Worm (Caenorhabditis elegans) whole organism, L4 larva: ENCODE results near the gene rsf-1.
A peak's percentile ranks its signal among the peaks of the same experiment; 100 is the strongest.

Experiments used
- F26F4.8 ChIP-seq: fragments of 200-800 bp; sonication (Bioruptor generic); conservative IDR thresholded peaks from 2 replicates; pipeline ENCODE4 v1.3.6; 2022; ENCODE audit warnings: missing genetic modification characterization, missing compliant biosample characterization
- F49E8.2 ChIP-seq: sonication (generic microtip); optimal IDR thresholded peaks from 2 replicates; lab custom pipeline; 2016; ENCODE audit warnings: missing compliant biosample characterization, mild to moderate bottlenecking, missing genetic modification characterization, borderline replicate concordance
- T26A8.4 ChIP-seq: fragments of 200-800 bp; sonication (Bioruptor generic); IDR thresholded peaks from 2 replicates; pipeline ENCODE4 v1.3.6; 2022; ENCODE audit warnings: missing genetic modification characterization, missing compliant biosample characterization
- Y105C5A.15 ChIP-seq: fragments of 200-800 bp; sonication (Bioruptor generic); IDR thresholded peaks from 2 replicates; pipeline ENCODE4 v1.3.6; 2022; ENCODE audit warnings: missing genetic modification characterization, missing compliant biosample characterization
- ZK337.2 ChIP-seq: fragments of 200-800 bp; sonication (Bioruptor generic); IDR thresholded peaks from 2 replicates; pipeline ENCODE4 v1.3.6; 2022; ENCODE audit warnings: missing genetic modification reagents, missing genetic modification characterization, missing compliant biosample characterization
- ZK546.5 ChIP-seq, 2 experiments: sonication (generic microtip); optimal IDR thresholded peaks; 2 replicates each; lab custom pipeline; 2017; ENCODE audit warnings: missing biosample characterization in 2 of 2, missing genetic modification characterization in 2 of 2
- aha-1 ChIP-seq: fragments of 150-350 bp; peaks from one replicate; lab custom pipeline; 2014; ENCODE audit warnings: missing biosample characterization, missing genetic modification characterization
- attf-4 ChIP-seq: sonication (generic microtip); optimal IDR thresholded peaks from 3 replicates; lab custom pipeline; 2017; ENCODE audit warnings: missing biosample characterization, missing genetic modification characterization
- ceh-44 ChIP-seq: fragments of 200-800 bp; sonication (Bioruptor generic); IDR thresholded peaks from 2 replicates; pipeline ENCODE4 v1.3.6; 2022; ENCODE audit warnings: missing genetic modification reagents, missing genetic modification characterization, missing compliant biosample characterization
- ceh-82 ChIP-seq: sonication (generic microtip); optimal IDR thresholded peaks from 2 replicates; lab custom pipeline; 2017; ENCODE audit warnings: missing biosample characterization, missing genetic modification characterization
- daf-16 ChIP-seq, 3 experiments: sonication (generic microtip); optimal IDR thresholded peaks; 2 replicates each; lab custom pipeline; 2016 to 2017; ENCODE audit warnings: missing genetic modification characterization in 3 of 3, missing genetic modification reagents in 3 of 3, mild to moderate bottlenecking in 2 of 3, missing compliant biosample characterization in 2 of 3, missing biosample characterization in 1 of 3, moderate library complexity in 1 of 3
- dmd-6 ChIP-seq: fragments of 200-800 bp; sonication (Bioruptor generic); IDR thresholded peaks from 2 replicates; pipeline ENCODE4 v1.3.6; 2022; ENCODE audit warnings: missing genetic modification reagents, missing genetic modification characterization, missing compliant biosample characterization
- dpl-1 ChIP-seq: fragments of 150-350 bp; optimal IDR thresholded peaks from 2 replicates; lab custom pipeline; 2014; ENCODE audit warnings: missing biosample characterization, missing genetic modification reagents, missing genetic modification characterization
- duxl-1 ChIP-seq: sonication (generic microtip); optimal IDR thresholded peaks from 2 replicates; lab custom pipeline; 2016; ENCODE audit warnings: mild to moderate bottlenecking, missing genetic modification characterization, moderate library complexity, missing compliant biosample characterization; ENCODE audit not compliant: poor library complexity
- dve-1 ChIP-seq: sonication (generic microtip); optimal IDR thresholded peaks from 2 replicates; lab custom pipeline; 2017; ENCODE audit warnings: antibody characterized with exemption, mild to moderate bottlenecking, missing genetic modification characterization, missing compliant biosample characterization; ENCODE audit not compliant: insufficient read depth
- fkh-10 ChIP-seq: fragments of 150-350 bp; optimal IDR thresholded peaks from 2 replicates; lab custom pipeline; 2014; ENCODE audit warnings: missing biosample characterization, missing genetic modification reagents, missing genetic modification characterization
- hif-1 ChIP-seq, 2 experiments: sonication (generic microtip); optimal IDR thresholded peaks; 2 replicates each; lab custom pipeline; 2016 to 2017; ENCODE audit warnings: missing compliant biosample characterization in 2 of 2, missing genetic modification characterization in 2 of 2, missing genetic modification reagents in 2 of 2, missing genotype in 2 of 2, mild to moderate bottlenecking in 1 of 2
- hlh-11 ChIP-seq: fragments of 200-800 bp; sonication (Bioruptor generic); optimal IDR thresholded peaks from 2 replicates; lab custom pipeline; 2018; ENCODE audit warnings: mild to moderate bottlenecking, missing genetic modification characterization, missing compliant biosample characterization
- hlh-30 ChIP-seq: sonication (generic microtip); optimal IDR thresholded peaks from 2 replicates; lab custom pipeline; 2017; ENCODE audit warnings: antibody characterized with exemption, mild to moderate bottlenecking, missing genetic modification characterization, missing compliant biosample characterization; ENCODE audit not compliant: insufficient read depth
- hmg-1.1 ChIP-seq: fragments of 200-800 bp; sonication (Bioruptor generic); IDR thresholded peaks from 2 replicates; pipeline ENCODE4 v1.3.6; 2022; ENCODE audit warnings: missing genetic modification reagents, missing genetic modification characterization, missing compliant biosample characterization
- jun-1 ChIP-seq: fragments of 150-350 bp; optimal IDR thresholded peaks from 2 replicates; lab custom pipeline; 2014; ENCODE audit warnings: missing biosample characterization, missing genetic modification reagents, missing genetic modification characterization
- lin-13 ChIP-seq: fragments of 150-350 bp; optimal IDR thresholded peaks from 2 replicates; lab custom pipeline; 2014; ENCODE audit warnings: missing biosample characterization, missing genetic modification reagents, missing genetic modification characterization
- lin-15B ChIP-seq: fragments of 150-350 bp; sonication (generic microtip); optimal IDR thresholded peaks from 3 replicates; lab custom pipeline; 2014; ENCODE audit warnings: missing biosample characterization, missing genetic modification characterization
- lin-29 ChIP-seq: fragments of 200-800 bp; sonication (Bioruptor generic); IDR thresholded peaks from 2 replicates; pipeline ENCODE4 v1.3.6; 2022; ENCODE audit warnings: missing genetic modification reagents, missing genetic modification characterization, missing compliant biosample characterization
- lin-38 ChIP-seq: fragments of 200-800 bp; sonication (Bioruptor generic); IDR thresholded peaks from 2 replicates; pipeline ENCODE4 v1.3.6; 2022; ENCODE audit warnings: missing genetic modification reagents, missing genetic modification characterization, missing compliant biosample characterization
- lir-3 ChIP-seq: sonication (generic microtip); optimal IDR thresholded peaks from 2 replicates; lab custom pipeline; 2016; ENCODE audit warnings: mild to moderate bottlenecking, missing genetic modification characterization, missing compliant biosample characterization
- lsy-2 ChIP-seq, 2 experiments: fragments of 150-350 bp in 1 of 2; sonication (generic microtip) in 1 of 2; optimal IDR thresholded peaks; 2 replicates each; lab custom pipeline; 2014 to 2017; ENCODE audit warnings: missing biosample characterization in 2 of 2, missing genetic modification characterization in 2 of 2
- madf-9 ChIP-seq: fragments of 200-800 bp; sonication (Bioruptor generic); conservative IDR thresholded peaks from 2 replicates; pipeline ENCODE4 v1.3.6; 2022; ENCODE audit warnings: missing genetic modification reagents, missing genetic modification characterization, missing compliant biosample characterization
- mep-1 ChIP-seq: fragments of 150-350 bp; sonication (generic microtip); optimal IDR thresholded peaks from 3 replicates; lab custom pipeline; 2014; ENCODE audit warnings: missing biosample characterization, missing genetic modification characterization
- mes-2 ChIP-seq: sonication (generic microtip); optimal IDR thresholded peaks from 2 replicates; lab custom pipeline; 2016; ENCODE audit warnings: missing genotype, mild to moderate bottlenecking, missing genetic modification characterization, missing compliant biosample characterization; ENCODE audit not compliant: poor library complexity, severe bottlenecking
- mxl-2 ChIP-seq: fragments of 200-800 bp; sonication (Bioruptor generic); conservative IDR thresholded peaks from 2 replicates; pipeline ENCODE4 v1.3.6; 2022; ENCODE audit warnings: missing genetic modification reagents, missing genetic modification characterization, missing compliant biosample characterization
- mxl-3 ChIP-seq: fragments of 200-800 bp; sonication (Bioruptor generic); optimal IDR thresholded peaks from 2 replicates; lab custom pipeline; 2018; ENCODE audit warnings: mild to moderate bottlenecking, missing genetic modification characterization, missing compliant biosample characterization
- nhr-102 ChIP-seq: sonication (generic microtip); optimal IDR thresholded peaks from 2 replicates; lab custom pipeline; 2016; ENCODE audit warnings: mild to moderate bottlenecking, missing genetic modification characterization, moderate library complexity, missing compliant biosample characterization
- nhr-111 ChIP-seq: fragments of 200-800 bp; sonication (Bioruptor generic); optimal IDR thresholded peaks from 2 replicates; lab custom pipeline; 2018; ENCODE audit warnings: mild to moderate bottlenecking, missing genetic modification characterization, missing compliant biosample characterization
- nhr-6 ChIP-seq: fragments of 150-350 bp; optimal IDR thresholded peaks from 2 replicates; lab custom pipeline; 2014; ENCODE audit warnings: missing biosample characterization, missing genetic modification characterization
- nhr-77 ChIP-seq: fragments of 150-350 bp; optimal IDR thresholded peaks from 2 replicates; lab custom pipeline; 2014; ENCODE audit warnings: missing biosample characterization, missing genetic modification characterization
- php-3 ChIP-seq: fragments of 200-800 bp; sonication (Bioruptor generic); IDR thresholded peaks from 2 replicates; pipeline ENCODE4 v1.3.6; 2022; ENCODE audit warnings: missing genetic modification reagents, missing genetic modification characterization, missing compliant biosample characterization
- rbr-2 ChIP-seq: sonication (generic microtip); optimal IDR thresholded peaks from 2 replicates; lab custom pipeline; 2016; ENCODE audit warnings: missing genotype, missing genetic modification characterization, missing compliant biosample characterization
- unc-130 ChIP-seq: sonication (generic microtip); optimal IDR thresholded peaks from 2 replicates; lab custom pipeline; 2016; ENCODE audit warnings: missing genetic modification reagents, missing genetic modification characterization, missing compliant biosample characterization
- unc-62 ChIP-seq, 3 experiments: fragments of 150-350 bp in 1 of 3; sonication (generic microtip); optimal IDR thresholded peaks in 2 of 3; peaks in 1 of 3; 1 replicate in 1 of 3; 2 replicates in 2 of 3; lab custom pipeline; 2014 to 2017; ENCODE audit warnings: missing biosample characterization in 3 of 3, missing genetic modification characterization in 3 of 3, missing genetic modification reagents in 3 of 3, missing genotype in 1 of 3
- zfp-3 ChIP-seq: fragments of 200-800 bp; sonication (Bioruptor generic); conservative IDR thresholded peaks from 2 replicates; pipeline ENCODE4 v1.3.6; 2022; ENCODE audit warnings: missing genetic modification reagents, missing genetic modification characterization, missing compliant biosample characterization
- zip-11 ChIP-seq: fragments of 200-800 bp; sonication (Bioruptor generic); IDR thresholded peaks from 2 replicates; pipeline ENCODE4 v1.3.6; 2022; ENCODE audit warnings: missing genetic modification characterization, missing compliant biosample characterization
- zip-2 ChIP-seq: fragments of 150-350 bp; optimal IDR thresholded peaks from 2 replicates; lab custom pipeline; 2014; ENCODE audit warnings: missing biosample characterization, missing genetic modification characterization

Gene rsf-1

DNA sequence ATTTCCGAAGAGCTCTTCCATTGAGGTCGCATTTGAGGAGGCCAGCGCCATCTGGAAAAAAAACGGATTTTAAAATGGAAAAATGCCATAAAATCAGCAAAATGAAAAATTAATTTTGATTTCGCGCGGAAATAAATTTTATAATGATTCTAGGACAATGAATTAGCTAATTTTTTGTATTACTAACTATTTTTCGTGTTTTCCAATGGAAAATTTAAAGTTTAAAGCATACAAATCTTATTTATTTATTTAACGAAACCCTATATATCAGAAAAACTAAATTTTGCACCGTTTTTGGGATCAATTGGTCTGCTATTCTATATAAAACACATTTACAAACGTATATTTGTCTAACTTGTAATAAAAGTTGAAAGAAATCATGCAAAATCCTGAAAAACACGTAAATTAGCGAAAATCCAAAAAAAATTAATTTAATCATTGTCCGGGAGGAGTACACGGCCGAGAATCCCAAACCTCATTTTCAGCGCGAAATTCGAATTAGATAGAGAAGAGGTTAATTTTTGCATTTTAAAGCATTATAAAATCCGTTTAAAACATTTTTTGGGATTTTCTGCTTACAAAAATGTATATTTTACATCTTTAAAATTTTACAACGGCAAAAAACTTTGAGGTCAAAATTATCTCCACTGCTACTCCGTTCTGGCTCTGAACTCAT, 16.0 kb upstream of the rsf-1 start, which contains the start of gene C47G2.3:
C47G2.3 (minus strand) TSS at position 51 of the 676 bp plus-strand sequence.
- TF ChIP-seq hif-1 (tag; optimal IDR thresholded peaks at IDR 0.05; lab: Kevin White, UChicago) (peak in 1 of 2 experiments; percentile 42), nhr-77 (no peak), rbr-2 (tag; lab: Kevin White, UChicago) (peak; percentile 25), dve-1 (peak; percentile 60), hlh-30 (tag; lab: Kevin White, UChicago) (peak; percentile 17), madf-9 (GFP tag; lab: Robert Waterston, UW) (0 out of 2 replicates have a peak, but pooled peaks have one; percentile 21), unc-62 (GFP tag; optimal IDR thresholded peaks at IDR 0.05 in 1 of 2; lab: Kevin White, UChicago) (no peak), unc-62 (tag; optimal IDR thresholded peaks at IDR 0.05; lab: Kevin White, UChicago) (no peak), Y105C5A.15 (0 out of 2 replicates have a peak, but pooled peaks have one; percentile 39), hlh-11 (tag; lab: Kevin White, UChicago) (peak; percentile 27), dmd-6 (GFP tag; lab: Robert Waterston, UW) (peak; percentile 51), attf-4 (tag; lab: Kevin White, UChicago) (no peak), mes-2 (tag; lab: Kevin White, UChicago) (peak; percentile 96), nhr-6 (tag; lab: Kevin White, UChicago) (peak; percentile 58), nhr-102 (peak; percentile 2), duxl-1 (tag; lab: Kevin White, UChicago) (peak; percentile 71), dpl-1 (peak; percentile 90), unc-130 (GFP tag; lab: Kevin White, UChicago) (peak; percentile 75), daf-16 (GFP tag; optimal IDR thresholded peaks at IDR 0.05; lab: Kevin White, UChicago) (no peak), daf-16 (tag; optimal IDR thresholded peaks at IDR 0.05; lab: Kevin White, UChicago) (peak; percentile 32), ZK337.2 (peak; percentile 79), mep-1 (tag; lab: Kevin White, UChicago) (peak; percentile 55), lin-38 (peak; percentile 79), lsy-2 (tag; optimal IDR thresholded peaks at IDR 0.05; lab: Kevin White, UChicago) (peak in 1 of 2 experiments; percentile 73), aha-1 (tag; lab: Kevin White, UChicago) (peak; percentile 47), hmg-1.1 (GFP tag; lab: Robert Waterston, UW) (no peak), nhr-111 (GFP tag; lab: Kevin White, UChicago) (no peak)
- TF ChIP-seq, all 104 proteins: peak for 20

DNA sequence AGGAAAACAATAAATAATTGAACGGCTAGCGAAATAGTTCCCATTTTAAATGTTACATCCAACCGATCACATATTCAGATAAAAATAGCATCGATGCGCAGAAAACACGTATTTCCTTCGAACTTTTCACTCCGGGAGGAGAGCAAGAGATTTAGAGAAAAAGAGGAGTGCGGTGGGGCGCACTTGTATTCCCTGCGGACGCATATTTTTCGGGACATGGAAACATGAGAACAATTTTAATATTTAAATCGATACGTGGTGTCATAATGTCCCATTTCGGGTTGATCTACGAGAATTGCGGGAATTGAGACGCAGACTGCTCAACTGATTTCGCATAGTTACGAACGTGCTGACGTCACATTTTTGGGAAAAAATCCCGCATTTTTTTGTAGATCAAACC, 12.8 kb upstream of the rsf-1 start, which contains the start of gene C47G2.4:
C47G2.4 (minus strand) TSS at position 174 of the 400 bp plus-strand sequence.
- peak; percentile 64 for TF ChIP-seq dve-1
- peak in 1 of 2 experiments; percentile 76 for TF ChIP-seq lsy-2 (tag; optimal IDR thresholded peaks at IDR 0.05; lab: Kevin White, UChicago)
- peak; percentile 41 for TF ChIP-seq lin-13
- no peak for TF ChIP-seq nhr-102
- peak; percentile 38 for TF ChIP-seq hlh-30 (tag; lab: Kevin White, UChicago)
- peak; percentile 19 for TF ChIP-seq mxl-3
- no peak for TF ChIP-seq daf-16 (GFP tag; optimal IDR thresholded peaks at IDR 0.05; lab: Kevin White, UChicago)
- TF ChIP-seq daf-16 (tag; optimal IDR thresholded peaks at IDR 0.05; lab: Kevin White, UChicago) = peak; percentile 46
- TF ChIP-seq ceh-82 = no peak
- TF ChIP-seq lir-3 (tag; lab: Kevin White, UChicago) = no peak
- TF ChIP-seq aha-1 (tag; lab: Kevin White, UChicago) = peak; percentile 57
- peak; percentile 94 for TF ChIP-seq mes-2 (tag; lab: Kevin White, UChicago)
- TF ChIP-seq lin-15B (tag; lab: Kevin White, UChicago) = no peak
- peak; percentile 33 for TF ChIP-seq hlh-11 (tag; lab: Kevin White, UChicago)
- TF ChIP-seq mep-1 (tag; lab: Kevin White, UChicago) = peak; percentile 54
- TF ChIP-seq zfp-3 (GFP tag; lab: Robert Waterston, UW) = no peak
- no peak for TF ChIP-seq zip-2 (tag; lab: Kevin White, UChicago)
- TF ChIP-seq lin-29 = no peak
- TF ChIP-seq fkh-10 = peak; percentile 40
- TF ChIP-seq ceh-44 = no peak
- no peak for TF ChIP-seq jun-1
- TF ChIP-seq dmd-6 (GFP tag; lab: Robert Waterston, UW) = no peak
- peak in 1 of 2 experiments; percentile 56 for TF ChIP-seq hif-1 (tag; optimal IDR thresholded peaks at IDR 0.05; lab: Kevin White, UChicago)
- TF ChIP-seq lin-38 = peak; percentile 96
- TF ChIP-seq duxl-1 (tag; lab: Kevin White, UChicago) = peak; percentile 45
- TF ChIP-seq mxl-2 = no peak
- no peak for TF ChIP-seq F26F4.8 (GFP tag; lab: Robert Waterston, UW)
- no peak for TF ChIP-seq ZK546.5 (tag; optimal IDR thresholded peaks at IDR 0.05; lab: Kevin White, UChicago)
- TF ChIP-seq F49E8.2 (tag; lab: Kevin White, UChicago) = no peak
- peak; percentile 51; the same call in 1 of the 2 replicates for TF ChIP-seq T26A8.4 (GFP tag; lab: Robert Waterston, UW)
- TF ChIP-seq zip-11 (GFP tag; lab: Robert Waterston, UW) = no peak
- TF ChIP-seq php-3 (GFP tag; lab: Robert Waterston, UW) = no peak
- TF ChIP-seq unc-130 (GFP tag; lab: Kevin White, UChicago) = peak; percentile 39
